Worm (Caenorhabditis elegans) whole organism, mixed stage, embryonic: Measurements from ENCODE around the gene F40H6.5.

Experiments
- M03D4.4 ChIP-seq: sonication (generic microtip); optimal IDR thresholded peaks from 2 replicates; lab custom pipeline; 2017; ENCODE audit warnings: mild to moderate bottlenecking, missing genetic modification characterization, missing compliant biosample characterization
- bed-3 ChIP-seq: fragments of 200-800 bp; sonication (Bioruptor generic); optimal IDR thresholded peaks from 3 replicates; lab custom pipeline; 2018; ENCODE audit warnings: mild to moderate bottlenecking, missing genetic modification characterization, moderate library complexity, missing compliant biosample characterization
- ceh-39 ChIP-seq: fragments of 150-350 bp; optimal IDR thresholded peaks from 2 replicates; lab custom pipeline; 2014; ENCODE audit warnings: missing biosample characterization, missing genetic modification characterization
- ceh-43 ChIP-seq: fragments of 200-800 bp; sonication (Bioruptor generic); optimal IDR thresholded peaks from 2 replicates; lab custom pipeline; 2018; ENCODE audit warnings: mild to moderate bottlenecking, missing genetic modification characterization, moderate library complexity, missing compliant biosample characterization
- ceh-83 ChIP-seq: fragments of 200-800 bp; sonication (Bioruptor generic); optimal IDR thresholded peaks from 2 replicates; lab custom pipeline; 2018; ENCODE audit warnings: mild to moderate bottlenecking, missing genetic modification characterization, missing compliant biosample characterization
- cnd-1 ChIP-seq: fragments of 200-800 bp; sonication (Bioruptor generic); optimal IDR thresholded peaks from 2 replicates; lab custom pipeline; 2018; ENCODE audit warnings: mild to moderate bottlenecking, missing genetic modification characterization, missing compliant biosample characterization
- drap-1 ChIP-seq: fragments of 200-800 bp; sonication (Bioruptor generic); optimal IDR thresholded peaks from 3 replicates; lab custom pipeline; 2018; ENCODE audit warnings: mild to moderate bottlenecking, missing genetic modification characterization, missing compliant biosample characterization
- elt-1 ChIP-seq: sonication (generic microtip); optimal IDR thresholded peaks from 2 replicates; lab custom pipeline; 2017; ENCODE audit warnings: missing genetic modification characterization, mild to moderate bottlenecking, missing compliant biosample characterization, antibody characterized with exemption, moderate library complexity, borderline replicate concordance; ENCODE audit not compliant: insufficient read depth
- elt-3 ChIP-seq: fragments of 150-350 bp; optimal IDR thresholded peaks from 2 replicates; lab custom pipeline; 2014; ENCODE audit warnings: missing biosample characterization, missing genetic modification characterization
- flh-1 ChIP-seq: fragments of 200-800 bp; sonication (Bioruptor generic); optimal IDR thresholded peaks from 2 replicates; lab custom pipeline; 2018; ENCODE audit warnings: mild to moderate bottlenecking, missing genetic modification characterization, moderate library complexity, missing compliant biosample characterization
- ham-2 ChIP-seq: fragments of 200-800 bp; sonication (Bioruptor generic); optimal IDR thresholded peaks from 2 replicates; lab custom pipeline; 2018; ENCODE audit warnings: mild to moderate bottlenecking, missing genetic modification characterization, missing compliant biosample characterization
- hlh-1 ChIP-seq: fragments of 150-350 bp; optimal IDR thresholded peaks from 2 replicates; lab custom pipeline; 2014; ENCODE audit warnings: missing biosample characterization, missing genetic modification reagents, missing genetic modification characterization
- lin-13 ChIP-seq: fragments of 150-350 bp; optimal IDR thresholded peaks from 2 replicates; lab custom pipeline; 2014; ENCODE audit warnings: missing biosample characterization, missing genetic modification characterization
- lin-32 ChIP-seq: fragments of 200-800 bp; sonication (Bioruptor generic); optimal IDR thresholded peaks from 2 replicates; lab custom pipeline; 2018; ENCODE audit warnings: mild to moderate bottlenecking, missing genetic modification characterization, missing compliant biosample characterization
- lsy-2 ChIP-seq: fragments of 150-350 bp; optimal IDR thresholded peaks from 2 replicates; lab custom pipeline; 2014; ENCODE audit warnings: missing biosample characterization, missing genetic modification characterization
- mep-1 ChIP-seq: fragments of 150-350 bp; optimal IDR thresholded peaks from 2 replicates; lab custom pipeline; 2017; ENCODE audit warnings: missing biosample characterization, missing genetic modification reagents, missing genetic modification characterization, inconsistent platforms
- mls-2 ChIP-seq: sonication (generic microtip); optimal IDR thresholded peaks from 2 replicates; lab custom pipeline; 2016; ENCODE audit warnings: mild to moderate bottlenecking, missing genetic modification characterization, moderate library complexity, missing compliant biosample characterization
- nhr-12 ChIP-seq: fragments of 150-350 bp; optimal IDR thresholded peaks from 2 replicates; lab custom pipeline; 2014; ENCODE audit warnings: missing biosample characterization, missing genetic modification characterization
- nhr-2 ChIP-seq: fragments of 150-350 bp; optimal IDR thresholded peaks from 2 replicates; lab custom pipeline; 2014; ENCODE audit warnings: missing biosample characterization, missing genetic modification characterization
- nhr-237 ChIP-seq: fragments of 150-350 bp; optimal IDR thresholded peaks from 2 replicates; lab custom pipeline; 2014; ENCODE audit warnings: missing biosample characterization, missing genetic modification characterization
- nhr-28 ChIP-seq: fragments of 150-350 bp; optimal IDR thresholded peaks from 2 replicates; lab custom pipeline; 2014; ENCODE audit warnings: missing biosample characterization, missing genetic modification characterization
- nhr-76 ChIP-seq: sonication (generic microtip); optimal IDR thresholded peaks from 2 replicates; lab custom pipeline; 2017; ENCODE audit warnings: missing biosample characterization, missing genetic modification characterization
- pha-4 ChIP-seq: fragments of 150-350 bp; optimal IDR thresholded peaks from 2 replicates; lab custom pipeline; 2018; ENCODE audit warnings: missing biosample characterization, missing genetic modification reagents, missing genetic modification characterization
- sem-2 ChIP-seq: fragments of 200-800 bp; sonication (Bioruptor generic); optimal IDR thresholded peaks from 2 replicates; lab custom pipeline; 2018; ENCODE audit warnings: mild to moderate bottlenecking, missing genetic modification characterization, missing compliant biosample characterization
- snpc-4 ChIP-seq: fragments of 150-350 bp; optimal IDR thresholded peaks from 2 replicates; lab custom pipeline; 2014; ENCODE audit warnings: missing biosample characterization, missing genetic modification characterization
- sptf-1 ChIP-seq: sonication (generic microtip); optimal IDR thresholded peaks from 2 replicates; lab custom pipeline; 2017; ENCODE audit warnings: mild to moderate bottlenecking, missing genetic modification characterization, moderate library complexity, missing compliant biosample characterization
- tbx-8 ChIP-seq: fragments of 200-800 bp; sonication (Bioruptor generic); optimal IDR thresholded peaks from 2 replicates; lab custom pipeline; 2018; ENCODE audit warnings: mild to moderate bottlenecking, missing genetic modification characterization, moderate library complexity, missing compliant biosample characterization
- unc-120 ChIP-seq: sonication (generic microtip); optimal IDR thresholded peaks from 2 replicates; lab custom pipeline; 2017; ENCODE audit warnings: missing genetic modification characterization, missing compliant biosample characterization; ENCODE audit not compliant: poor library complexity, severe bottlenecking
- unc-39 ChIP-seq: fragments of 150-350 bp; optimal IDR thresholded peaks from 2 replicates; lab custom pipeline; 2014; ENCODE audit warnings: missing biosample characterization, missing genetic modification characterization
- unc-62 ChIP-seq: fragments of 150-350 bp; optimal IDR thresholded peaks from 2 replicates; lab custom pipeline; 2014; ENCODE audit warnings: missing biosample characterization, missing genetic modification reagents, missing genetic modification characterization
- zip-8 ChIP-seq: fragments of 150-350 bp; optimal IDR thresholded peaks from 2 replicates; lab custom pipeline; 2014; ENCODE audit warnings: missing biosample characterization, missing genetic modification characterization
- ztf-11 ChIP-seq: fragments of 150-350 bp; optimal IDR thresholded peaks from 2 replicates; lab custom pipeline; 2014; ENCODE audit warnings: missing biosample characterization, missing genetic modification characterization

Gene F40H6.5

ce11 chrIII:6055706-6056105 lies at the start of gene F40H6.5:
Gene F40H6.5 (minus strand): TSS chrIII:6055806.
- TF ChIP-seq cnd-1 (tag; lab: Kevin White, UChicago) (no peak), ceh-43 (GFP tag; lab: Kevin White, UChicago) (no peak), snpc-4 (tag; lab: Kevin White, UChicago) (no peak), flh-1 (no peak), zip-8 (tag; lab: Kevin White, UChicago) (no peak)

- TF ChIP-seq bed-3 (GFP tag; lab: Kevin White, UChicago) = no peak
- TF ChIP-seq nhr-12 (tag; lab: Kevin White, UChicago) = no peak
- no peak for TF ChIP-seq nhr-2 (tag; lab: Kevin White, UChicago)
These were observed 47.2 kb upstream of the F40H6.5 start, which contains the start of gene C05D10.4 for ce11 chrIII:6102762-6103161. Gene C05D10.4 (minus strand): TSS chrIII:6102862.

- TF ChIP-seq zip-8 (tag; lab: Kevin White, UChicago) (peak; percentile 86), flh-1 (no peak)
- TF ChIP-seq, all 35 proteins: peak for 1
These were observed 40.0 kb upstream of the F40H6.5 start for ce11 chrIII:6095654-6096053.

ce11 chrIII:6087705-6088359 lies 32.2 kb upstream of the F40H6.5 start, which contains the start of gene wht-1:
Gene wht-1 (minus strand): TSS chrIII:6087755.
- TF ChIP-seq elt-3 = no peak
- no peak for TF ChIP-seq unc-39
- no peak for TF ChIP-seq nhr-28 (tag; lab: Kevin White, UChicago)
- TF ChIP-seq nhr-76 = no peak
- no peak for TF ChIP-seq mep-1 (tag; lab: Kevin White, UChicago)
- TF ChIP-seq unc-62 (GFP tag; lab: Kevin White, UChicago) = no peak
- no peak for TF ChIP-seq sptf-1 (tag; lab: Kevin White, UChicago)
- no peak for TF ChIP-seq nhr-2 (tag; lab: Kevin White, UChicago)
- TF ChIP-seq cnd-1 (tag; lab: Kevin White, UChicago) = no peak
- TF ChIP-seq elt-1 (tag; lab: Kevin White, UChicago) = no peak

ce11 chrIII:6085311-6085710 lies 29.7 kb upstream of the F40H6.5 start:
- TF ChIP-seq mep-1 (tag; lab: Kevin White, UChicago) = no peak
- no peak for TF ChIP-seq zip-8 (tag; lab: Kevin White, UChicago)
- no peak for TF ChIP-seq snpc-4 (tag; lab: Kevin White, UChicago)
- TF ChIP-seq sem-2 (GFP tag; lab: Kevin White, UChicago) = no peak
- no peak for TF ChIP-seq unc-39
- no peak for TF ChIP-seq nhr-2 (tag; lab: Kevin White, UChicago)
- TF ChIP-seq unc-120 = no peak
- TF ChIP-seq unc-62 (GFP tag; lab: Kevin White, UChicago) = no peak
- TF ChIP-seq lsy-2 (tag; lab: Kevin White, UChicago) = no peak
- TF ChIP-seq, all 35 proteins: peak for 0

- no peak for TF ChIP-seq ceh-83 (GFP tag; lab: Kevin White, UChicago)
- no peak for TF ChIP-seq sem-2 (GFP tag; lab: Kevin White, UChicago)
- no peak for TF ChIP-seq ham-2 (GFP tag; lab: Kevin White, UChicago)
- TF ChIP-seq elt-1 (tag; lab: Kevin White, UChicago) = no peak
- TF ChIP-seq nhr-2 (tag; lab: Kevin White, UChicago) = no peak
- no peak for TF ChIP-seq nhr-12 (tag; lab: Kevin White, UChicago)
- no peak for TF ChIP-seq lin-13 (tag; lab: Kevin White, UChicago)
- no peak for TF ChIP-seq nhr-76
- no peak for TF ChIP-seq flh-1
- TF ChIP-seq nhr-237 = no peak
- TF ChIP-seq lsy-2 (tag; lab: Kevin White, UChicago) = no peak
These were observed 24.7 kb upstream of the F40H6.5 start, which contains the start of gene attf-4 for ce11 chrIII:6080263-6080662. Gene attf-4 (plus strand): TSS chrIII:6080563.

- TF ChIP-seq ceh-83 (GFP tag; lab: Kevin White, UChicago) = no peak
- no peak for TF ChIP-seq ham-2 (GFP tag; lab: Kevin White, UChicago)
- no peak for TF ChIP-seq nhr-76
- no peak for TF ChIP-seq ceh-43 (GFP tag; lab: Kevin White, UChicago)
- TF ChIP-seq sptf-1 (tag; lab: Kevin White, UChicago) = no peak
- TF ChIP-seq lin-13 (tag; lab: Kevin White, UChicago) = no peak
- TF ChIP-seq elt-3 = no peak
- TF ChIP-seq drap-1 = no peak
- no peak for TF ChIP-seq unc-39
- TF ChIP-seq snpc-4 (tag; lab: Kevin White, UChicago) = no peak
- TF ChIP-seq nhr-12 (tag; lab: Kevin White, UChicago) = no peak
- no peak for TF ChIP-seq lsy-2 (tag; lab: Kevin White, UChicago)
- TF ChIP-seq hlh-1 (tag; lab: Kevin White, UChicago) = peak; percentile 94
- no peak for TF ChIP-seq elt-1 (tag; lab: Kevin White, UChicago)
- peak; percentile 44 for TF ChIP-seq cnd-1 (tag; lab: Kevin White, UChicago)
- TF ChIP-seq nhr-237 = no peak
- TF ChIP-seq nhr-2 (tag; lab: Kevin White, UChicago) = peak; percentile 33
- no peak for TF ChIP-seq mls-2 (tag; lab: Kevin White, UChicago)
- TF ChIP-seq M03D4.4 (tag; lab: Kevin White, UChicago) = peak; percentile 41
- TF ChIP-seq pha-4 (tag; lab: Kevin White, UChicago) = no peak
- no peak for TF ChIP-seq tbx-8 (GFP tag; lab: Kevin White, UChicago)
- no peak for TF ChIP-seq ceh-39 (tag; lab: Kevin White, UChicago)
- no peak for TF ChIP-seq flh-1
- no peak for TF ChIP-seq ztf-11
- TF ChIP-seq unc-62 (GFP tag; lab: Kevin White, UChicago) = peak; percentile 68
- peak; percentile 41 for TF ChIP-seq lin-32 (GFP tag; lab: Kevin White, UChicago)
- TF ChIP-seq unc-120 = no peak
These were observed 23.3 kb upstream of the F40H6.5 start for ce11 chrIII:6078917-6079316.
